Fruit fly (Drosophila melanogaster): ENCODE results near the gene dpr8.
A peak's percentile ranks its signal among the peaks of the same experiment; 100 is the strongest.

dpr8 gene

dm6 chrX:14483521-14484031, 161.6 kb downstream of the dpr8 start (continued):
- TF ChIP-seq CG2712 (tag; optimal IDR thresholded peaks at IDR 0.05) (peak; percentile 67), ranshi (GFP tag; IDR thresholded peaks at IDR 0.05) (peak; percentile 67), ro (GFP tag; IDR thresholded peaks at IDR 0.05) (no peak), H15 (GFP tag; IDR thresholded peaks at IDR 0.05) (0 out of 3 replicates have a peak, but pooled peaks have one; percentile 54), CG14014 (GFP tag; IDR thresholded peaks at IDR 0.05) (no peak), CG1529 (GFP tag; optimal IDR thresholded peaks at IDR 0.05) (peak; percentile 56), CG3163 (GFP tag; optimal IDR thresholded peaks at IDR 0.05) (no peak), fd96Cb (tag; optimal IDR thresholded peaks at IDR 0.05) (peak; percentile 72), ERR (GFP tag; optimal IDR thresholded peaks at IDR 0.05) (no peak), CG6813 (GFP tag; optimal IDR thresholded peaks at IDR 0.05) (peak; percentile 4), CG10274 (GFP tag; optimal IDR thresholded peaks at IDR 0.05) (peak; percentile 32), Opbp (GFP tag; IDR thresholded peaks at IDR 0.05; ENCODE audit: partially characterized antibody) (no peak), insv (GFP tag; optimal IDR thresholded peaks at IDR 0.05) (no peak), CG15601 (tag; optimal IDR thresholded peaks at IDR 0.05) (peak; percentile 46), CG15696 (tag; optimal IDR thresholded peaks at IDR 0.05) (peak; percentile 10), klu (GFP tag; IDR thresholded peaks at IDR 0.05) (no peak), CG7745 (tag; optimal IDR thresholded peaks at IDR 0.05) (no peak), Hr51 (GFP tag; optimal IDR thresholded peaks at IDR 0.05) (peak in 1 of 2 experiments; percentile 76), CG14050 (GFP tag; IDR thresholded peaks at IDR 0.05) (peak; percentile 49; the same call in 2 of the 3 replicates), CG12104 (GFP tag; optimal IDR thresholded peaks at IDR 0.05) (peak; percentile 53), CG6175 (GFP tag; IDR thresholded peaks at IDR 0.05) (no peak), CG1024 (GFP tag; IDR thresholded peaks at IDR 0.05) (0 out of 2 replicates have a peak, but pooled peaks have one; percentile 25), pan (optimal IDR thresholded peaks at IDR 0.05) (no peak), pan (GFP tag; optimal IDR thresholded peaks at IDR 0.05 in 1 of 2, IDR thresholded peaks at IDR 0.05 in 1 of 2) (peak in 1 of 2 experiments; percentile 16), dimm (GFP tag; IDR thresholded peaks at IDR 0.05) (no peak), CG2202 (tag; optimal IDR thresholded peaks at IDR 0.05) (no peak), CG17328 (GFP tag; IDR thresholded peaks at IDR 0.05) (peak; percentile 60; the same call in 1 of the 2 replicates), CG8359 (GFP tag; optimal IDR thresholded peaks at IDR 0.05; ENCODE audit: borderline replicate concordance) (peak; percentile 46), CG15514 (GFP tag; optimal IDR thresholded peaks at IDR 0.05) (no peak), ken (GFP tag; IDR thresholded peaks at IDR 0.05) (peak; percentile 43; the same call in 1 of the 3 replicates), CG2875 (GFP tag; optimal IDR thresholded peaks at IDR 0.05) (peak; percentile 38), gce (GFP tag; IDR thresholded peaks at IDR 0.05) (no peak), ham (GFP tag; IDR thresholded peaks at IDR 0.05) (no peak), Jarid2 (GFP tag; optimal IDR thresholded peaks at IDR 0.05) (no peak), trem (tag; optimal IDR thresholded peaks at IDR 0.05) (peak; percentile 48), CG4820 (GFP tag; optimal IDR thresholded peaks at IDR 0.05) (peak; percentile 68), HLHmδ (GFP tag; optimal IDR thresholded peaks at IDR 0.05) (no peak), nmo (GFP tag; optimal IDR thresholded peaks at IDR 0.05) (peak; percentile 78), slp2 (GFP tag; optimal IDR thresholded peaks at IDR 0.05) (peak; percentile 22), Med (GFP tag) (peak; percentile 66), twi (tag; optimal IDR thresholded peaks at IDR 0.05) (peak; percentile 4), shn (GFP tag; optimal IDR thresholded peaks at IDR 0.05) (peak; percentile 4), CG32772 (GFP tag; IDR thresholded peaks at IDR 0.05) (peak; percentile 43; the same call in 1 of the 2 replicates), lmd (GFP tag; IDR thresholded peaks at IDR 0.05) (peak; percentile 69), ttk (GFP tag; IDR thresholded peaks at IDR 0.05) (peak; percentile 55), Sry-δ (GFP tag; optimal IDR thresholded peaks at IDR 0.05) (no peak), Rfx (GFP tag; IDR thresholded peaks at IDR 0.05) (peak; percentile 43; the same call in 1 of the 2 replicates), CoRest (tag; optimal IDR thresholded peaks at IDR 0.05) (peak; percentile 73), rib (GFP tag; IDR thresholded peaks at IDR 0.05) (no peak), CG2129 (GFP tag; IDR thresholded peaks at IDR 0.05; ENCODE audit: partially characterized antibody) (no peak)

Data from whole organism, embryonic.